Fruit fly (Drosophila melanogaster) whole organism, adult: ENCODE data around the gene Rab3-GAP.

Source experiments
- CG11617 ChIP-seq: fragments of 200-800 bp; sonication (Bioruptor generic); optimal IDR thresholded peaks from 2 replicates; lab custom pipeline; 2017; ENCODE audit warnings: mild to moderate bottlenecking, missing biosample characterization, missing genetic modification reagents, missing genetic modification characterization
- CG12768 ChIP-seq: fragments of 200-800 bp; sonication (Bioruptor generic); optimal IDR thresholded peaks from 2 replicates; lab custom pipeline; 2017; ENCODE audit warnings: missing biosample characterization, missing genetic modification characterization, mild to moderate bottlenecking, moderate library complexity, missing genetic modification reagents
- CG1620 ChIP-seq: fragments of 200-800 bp; sonication (Bioruptor generic); optimal IDR thresholded peaks from 2 replicates; lab custom pipeline; 2016; ENCODE audit warnings: missing biosample characterization, missing genetic modification characterization
- Crg-1 ChIP-seq: fragments of 200-800 bp; sonication (Bioruptor generic); optimal IDR thresholded peaks from 2 replicates; lab custom pipeline; 2016; ENCODE audit warnings: missing biosample characterization, missing genetic modification characterization
- cic ChIP-seq: fragments of 200-800 bp; sonication (Bioruptor generic); optimal IDR thresholded peaks from 2 replicates; lab custom pipeline; 2017; ENCODE audit warnings: missing biosample characterization, mild to moderate bottlenecking, missing genetic modification characterization, moderate library complexity
- kay ChIP-seq: fragments of 200-800 bp; sonication (Bioruptor generic); peaks from one replicate; lab custom pipeline; 2016; ENCODE audit warnings: missing biosample characterization, missing genetic modification characterization, borderline replicate concordance

- TF ChIP-seq CG1620 (GFP tag; lab: Kevin White, UChicago): no peak
- TF ChIP-seq CG12768 (GFP tag; lab: Kevin White, UChicago): no peak
- no peak for TF ChIP-seq kay
- no peak for TF ChIP-seq Crg-1 (GFP tag; lab: Kevin White, UChicago)
- TF ChIP-seq cic (GFP tag; lab: Kevin White, UChicago): no peak
- no peak for TF ChIP-seq CG11617
Observed at dm6 chr2L:12038177-12038581, 24.8 kb downstream of the Rab3-GAP start, which contains the start of gene Tom70.
